Fruit fly (Drosophila melanogaster) whole organism: Measurements from ENCODE around the gene CG6106.

Experiments
- CG8478 ChIP-seq: fragments of >200 bp; optimal IDR thresholded peaks from 2 replicates; lab custom pipeline; 2018; ENCODE audit warnings: inconsistent platforms
- EcR ChIP-seq, 2 experiments: fragments of >200 bp; optimal IDR thresholded peaks; 2 replicates each; lab custom pipeline; 2017; ENCODE audit warnings: missing biosample characterization in 2 of 2, missing genetic modification characterization in 2 of 2, missing genetic modification reagents in 2 of 2
- pan ChIP-seq: fragments of >200 bp; optimal IDR thresholded peaks from 2 replicates; lab custom pipeline; 2017
- psq ChIP-seq: fragments of >200 bp; optimal IDR thresholded peaks from 2 replicates; lab custom pipeline; 2017
- usp ChIP-seq: fragments of >200 bp; optimal IDR thresholded peaks from 2 replicates; lab custom pipeline; 2017; ENCODE audit warnings: missing biosample characterization, missing genetic modification characterization, mixed read lengths

DNA sequence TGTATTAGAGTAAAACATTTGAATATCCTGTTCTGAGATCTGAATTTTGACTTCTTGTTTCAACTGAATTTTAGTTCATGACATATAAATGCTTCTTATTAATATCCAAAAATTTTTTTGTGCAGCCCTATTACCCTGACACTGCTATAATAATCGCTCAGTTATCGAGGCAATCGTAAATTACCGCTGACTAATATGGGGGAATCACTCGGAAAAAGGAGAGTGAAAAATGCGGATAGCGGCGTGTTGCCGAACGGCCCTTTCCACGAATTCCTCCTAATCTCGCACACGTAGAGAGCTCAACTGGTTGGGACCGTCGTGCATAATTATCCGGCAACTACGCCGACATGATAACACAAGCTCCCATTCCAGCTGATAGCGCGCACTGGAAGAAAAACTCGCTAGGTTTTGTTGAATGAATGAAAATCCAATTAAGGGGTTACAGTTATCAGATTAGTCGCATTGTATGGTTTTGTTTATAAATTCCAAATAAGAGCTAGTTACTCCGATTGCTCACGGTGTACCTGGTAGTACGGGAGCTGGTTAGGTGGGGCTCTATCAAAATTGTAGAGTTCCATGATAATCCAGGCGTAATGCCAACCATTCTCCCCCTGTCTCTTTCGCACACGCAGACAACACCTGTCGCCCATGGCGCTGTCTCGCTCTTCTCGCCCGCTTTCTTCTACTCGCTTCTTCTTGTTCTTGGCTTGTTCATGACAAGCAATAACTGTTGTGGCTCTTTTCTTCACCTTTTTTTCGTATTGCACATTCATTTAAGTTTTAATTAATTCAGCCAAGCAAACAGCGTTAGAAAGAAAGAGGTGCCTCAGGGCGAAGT is 9.3 kb downstream of the CG6106 start:
- TF ChIP-seq CG8478 = peak; percentile 40
- TF ChIP-seq pan = no peak
- TF ChIP-seq psq = no peak
- TF ChIP-seq EcR (GFP tag; optimal IDR thresholded peaks at IDR 0.05; lab: Kevin White, UChicago) = no peak
- TF ChIP-seq usp = no peak
